Worm (Caenorhabditis elegans): ENCODE results near the gene F54D10.7.
A peak's percentile ranks its signal among the peaks of the same experiment; 100 is the strongest.
"Not testable (repeated sequence)": the region's sequence is repeated elsewhere in the genome, so short reads cannot be mapped to it uniquely, and the experiment has no call there.

The F54D10.7 gene

DNA sequence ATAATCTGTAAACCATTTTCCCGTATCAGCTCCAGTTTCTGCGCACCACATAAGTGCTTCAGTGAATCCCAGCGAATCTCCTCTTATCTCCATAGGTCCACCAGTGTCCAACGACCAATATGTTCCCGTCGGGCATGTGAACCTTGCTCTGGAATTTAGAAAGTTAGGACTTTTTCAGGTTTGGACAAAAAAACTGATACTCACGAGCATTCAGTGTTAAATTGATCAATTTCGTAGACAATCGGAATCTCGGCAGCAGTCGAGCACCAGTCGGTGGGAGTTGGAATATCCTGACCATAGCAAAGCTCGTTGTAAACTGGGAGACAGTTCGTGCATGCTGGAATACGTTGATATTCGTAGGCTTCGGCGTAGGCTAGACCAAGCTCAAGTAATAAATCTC, 8.5 kb upstream of the F54D10.7 start:
- TF ChIP-seq elt-1 (tag; optimal IDR thresholded peaks at IDR 0.05; ENCODE audit: borderline replicate concordance, insufficient read depth) (no peak), mep-1 (tag; optimal IDR thresholded peaks at IDR 0.05) (no peak), snpc-4 (tag; optimal IDR thresholded peaks at IDR 0.05) (no peak), unc-62 (GFP tag; optimal IDR thresholded peaks at IDR 0.05) (no peak), sptf-1 (tag; optimal IDR thresholded peaks at IDR 0.05) (no peak), mab-5 (tag; optimal IDR thresholded peaks at IDR 0.05) (no peak), hlh-1 (tag; optimal IDR thresholded peaks at IDR 0.05) (no peak), sem-2 (GFP tag; optimal IDR thresholded peaks at IDR 0.05) (no peak)

DNA sequence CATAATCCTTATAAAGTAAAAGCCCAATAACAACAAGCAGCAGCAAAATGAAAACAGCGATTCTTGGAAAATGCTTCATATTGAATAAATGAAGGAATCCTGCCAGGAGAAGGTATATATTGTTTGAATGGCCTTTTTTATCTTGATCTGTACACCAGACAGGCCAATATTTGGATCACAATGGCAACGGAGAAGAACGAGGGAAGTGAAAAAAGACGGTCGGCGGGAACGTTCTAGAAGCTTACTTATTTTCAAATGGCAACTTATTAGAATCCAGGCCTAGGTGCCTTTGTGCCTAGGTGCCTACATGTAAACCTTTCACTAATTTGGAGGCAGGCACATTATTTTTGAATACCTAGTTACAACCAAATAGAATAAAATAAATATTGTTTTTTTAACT, 6.7 kb upstream of the F54D10.7 start, which contains the start of gene F54D10.8:
Gene F54D10.8 (minus strand): TSS at position 101 of the 400 bp plus-strand sequence.
- no peak for TF ChIP-seq ceh-43 (GFP tag; optimal IDR thresholded peaks at IDR 0.05)
- TF ChIP-seq nhr-237 (tag; optimal IDR thresholded peaks at IDR 0.05): no peak
- no peak for TF ChIP-seq nhr-76 (tag; optimal IDR thresholded peaks at IDR 0.05)
- TF ChIP-seq elt-1 (tag; optimal IDR thresholded peaks at IDR 0.05; ENCODE audit: borderline replicate concordance, insufficient read depth): no peak

ce11 chrII:3823855-3824254, 2.8 kb upstream of the F54D10.7 start, which contains the start of gene skr-15:
Gene skr-15, plus strand, starts transcription at chrII:3824155.
- TF ChIP-seq hlh-1 (tag; optimal IDR thresholded peaks at IDR 0.05) (no peak), lsy-2 (tag; optimal IDR thresholded peaks at IDR 0.05) (no peak)

- TF ChIP-seq sptf-1 (tag; optimal IDR thresholded peaks at IDR 0.05); mep-1 (tag; optimal IDR thresholded peaks at IDR 0.05); ces-1 (GFP tag; optimal IDR thresholded peaks at IDR 0.05): not testable (repeated sequence)
Observed at ce11 chrII:3816251-3816849, 4.7 kb downstream of the F54D10.7 start, which contains the start of gene fbxa-24. Gene fbxa-24, plus strand, starts transcription at chrII:3816526.

DNA sequence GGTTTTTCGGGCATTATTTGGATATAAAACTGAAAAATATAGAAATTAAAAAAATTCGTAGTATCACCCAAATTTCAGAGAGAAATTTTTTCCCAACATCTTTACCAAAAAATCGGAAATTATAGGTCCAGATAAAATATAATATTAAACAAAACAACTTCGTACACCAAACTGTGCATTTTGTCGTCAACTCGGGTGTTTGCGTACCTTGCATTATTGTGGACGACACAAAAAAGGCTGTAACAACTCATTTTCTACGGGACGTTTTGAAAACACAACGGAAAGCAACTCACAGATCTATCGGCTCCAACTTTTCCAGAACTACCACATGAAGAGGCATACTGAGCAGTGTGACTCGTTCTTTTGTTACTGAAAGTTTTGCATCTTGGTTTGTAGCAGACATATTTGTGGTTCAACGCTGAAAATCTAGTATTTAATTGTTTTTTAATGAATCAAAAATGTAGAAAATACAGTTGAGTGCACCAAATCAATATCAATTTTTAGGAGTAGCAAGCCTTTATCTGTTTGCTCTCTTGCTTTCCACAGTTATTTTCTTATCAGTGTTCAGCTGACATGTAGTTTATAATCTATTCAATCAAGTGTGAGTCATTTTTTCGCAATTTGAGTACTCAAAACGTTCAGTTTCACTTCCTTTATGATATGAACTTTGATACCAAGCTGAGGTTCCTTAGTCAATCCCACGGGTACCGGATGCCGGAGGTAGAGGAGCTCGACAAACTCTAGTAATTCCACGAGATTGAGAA, 5.5 kb downstream of the F54D10.7 start:
- no peak for TF ChIP-seq mep-1 (tag; optimal IDR thresholded peaks at IDR 0.05)
- TF ChIP-seq bed-3 (GFP tag; optimal IDR thresholded peaks at IDR 0.05): no peak
- TF ChIP-seq lin-13 (tag; optimal IDR thresholded peaks at IDR 0.05): no peak
- TF ChIP-seq nhr-28 (tag; optimal IDR thresholded peaks at IDR 0.05): no peak
- TF ChIP-seq nhr-12 (tag; optimal IDR thresholded peaks at IDR 0.05): no peak
- no peak for TF ChIP-seq snpc-4 (tag; optimal IDR thresholded peaks at IDR 0.05)

DNA sequence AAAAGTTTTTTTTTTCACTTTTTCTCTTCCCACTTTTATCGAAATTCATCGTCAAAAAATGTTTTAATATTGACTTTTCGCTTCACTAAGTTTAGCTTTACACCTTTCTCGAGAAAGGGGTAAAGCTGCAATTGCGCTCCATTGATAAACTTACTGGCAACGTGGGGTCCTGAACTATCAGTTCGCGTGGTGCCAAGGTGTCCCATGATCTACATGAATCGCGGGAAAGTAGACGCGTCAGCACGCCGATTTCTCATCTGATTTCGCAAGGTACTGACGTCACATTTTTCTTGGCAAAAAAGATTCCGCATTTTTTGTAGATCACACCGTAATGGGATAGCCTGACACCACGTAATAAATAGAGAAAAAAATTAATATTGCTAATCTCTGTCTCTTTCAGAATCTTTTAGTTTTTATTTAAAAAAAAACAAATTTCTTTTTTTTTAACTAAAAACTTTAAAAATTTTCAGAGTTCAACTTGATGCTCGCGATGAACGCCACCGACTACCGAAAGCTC, 9.2 kb downstream of the F54D10.7 start, which contains the start of gene lido-15:
Gene lido-15 (plus strand): TSS at position 467 of the 517 bp plus-strand sequence.
- TF ChIP-seq bed-3 (GFP tag; optimal IDR thresholded peaks at IDR 0.05) (no peak), unc-62 (GFP tag; optimal IDR thresholded peaks at IDR 0.05) (no peak)

- TF ChIP-seq lsy-2 (tag; optimal IDR thresholded peaks at IDR 0.05) (no peak), unc-62 (GFP tag; optimal IDR thresholded peaks at IDR 0.05) (peak; percentile 38), ces-1 (GFP tag; optimal IDR thresholded peaks at IDR 0.05) (peak; percentile 7), nhr-12 (tag; optimal IDR thresholded peaks at IDR 0.05) (no peak), pha-4 (tag; optimal IDR thresholded peaks at IDR 0.05) (peak; percentile 17)
Observed at ce11 chrII:3810550-3810949, 10.5 kb downstream of the F54D10.7 start.

- TF ChIP-seq nhr-237 (tag; optimal IDR thresholded peaks at IDR 0.05): no peak
- no peak for TF ChIP-seq tbx-8 (GFP tag; optimal IDR thresholded peaks at IDR 0.05)
- TF ChIP-seq ztf-11 (tag; optimal IDR thresholded peaks at IDR 0.05): no peak
- TF ChIP-seq ceh-39 (tag; optimal IDR thresholded peaks at IDR 0.05): no peak
- no peak for TF ChIP-seq blmp-1 (tag; optimal IDR thresholded peaks at IDR 0.05)
- no peak for TF ChIP-seq snpc-4 (tag; optimal IDR thresholded peaks at IDR 0.05)
- TF ChIP-seq unc-120 (tag; optimal IDR thresholded peaks at IDR 0.05; ENCODE audit: poor library complexity, severe bottlenecking): no peak
- no peak for TF ChIP-seq nhr-2 (tag; optimal IDR thresholded peaks at IDR 0.05)
- TF ChIP-seq elt-1 (tag; optimal IDR thresholded peaks at IDR 0.05; ENCODE audit: borderline replicate concordance, insufficient read depth): no peak
- no peak for TF ChIP-seq lin-32 (GFP tag; optimal IDR thresholded peaks at IDR 0.05)
- no peak for TF ChIP-seq mls-2 (tag; optimal IDR thresholded peaks at IDR 0.05)
- TF ChIP-seq nhr-76 (tag; optimal IDR thresholded peaks at IDR 0.05): no peak
- no peak for TF ChIP-seq nhr-12 (tag; optimal IDR thresholded peaks at IDR 0.05)
- TF ChIP-seq ham-2 (GFP tag; optimal IDR thresholded peaks at IDR 0.05): no peak
- TF ChIP-seq elt-3 (tag; optimal IDR thresholded peaks at IDR 0.05): no peak
- TF ChIP-seq sptf-1 (tag; optimal IDR thresholded peaks at IDR 0.05): no peak
- no peak for TF ChIP-seq ceh-83 (GFP tag; optimal IDR thresholded peaks at IDR 0.05)
Observed at ce11 chrII:3808643-3809042, 12.5 kb downstream of the F54D10.7 start.

Data from whole organism, mixed stage, embryonic.